Worm (Caenorhabditis elegans): ENCODE data around the gene Y46D2A.2.
A peak's percentile ranks its signal among the peaks of the same experiment; 100 is the strongest.
"Not testable (repeated sequence)": the region's sequence is repeated elsewhere in the genome, so short reads cannot be mapped to it uniquely, and the experiment has no call there.

The Y46D2A.2 gene

DNA sequence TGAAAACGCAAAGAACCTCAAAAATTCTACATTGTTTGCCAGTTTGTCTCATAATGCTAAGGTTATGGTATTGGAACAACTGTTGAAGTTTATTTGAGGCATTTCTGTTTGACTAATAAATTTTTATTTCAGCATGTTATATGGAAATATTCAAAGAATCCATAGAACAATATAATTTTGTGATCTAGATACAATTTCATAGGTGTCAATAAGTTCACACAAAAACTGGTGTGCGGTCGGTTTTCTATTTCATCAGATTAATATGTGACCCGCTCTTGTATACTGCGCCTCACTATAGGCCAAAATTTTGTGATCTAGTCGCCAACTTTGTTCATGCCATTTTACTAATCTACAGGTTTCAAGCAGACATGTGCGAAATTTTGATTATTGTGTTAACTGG lies 23.6 kb downstream of the Y46D2A.2 start, which contains the start of gene btb-22:
TSS of gene btb-22 (plus strand) at position 301 of the 400 bp plus-strand sequence.
- TF ChIP-seq lin-35 (GFP tag; optimal IDR thresholded peaks at IDR 0.05) (no peak), efl-1 (optimal IDR thresholded peaks at IDR 0.05) (no peak), efl-1 (GFP tag; optimal IDR thresholded peaks at IDR 0.05 in 1 of 2) (peak in 1 of 2 experiments; percentile 66)

DNA sequence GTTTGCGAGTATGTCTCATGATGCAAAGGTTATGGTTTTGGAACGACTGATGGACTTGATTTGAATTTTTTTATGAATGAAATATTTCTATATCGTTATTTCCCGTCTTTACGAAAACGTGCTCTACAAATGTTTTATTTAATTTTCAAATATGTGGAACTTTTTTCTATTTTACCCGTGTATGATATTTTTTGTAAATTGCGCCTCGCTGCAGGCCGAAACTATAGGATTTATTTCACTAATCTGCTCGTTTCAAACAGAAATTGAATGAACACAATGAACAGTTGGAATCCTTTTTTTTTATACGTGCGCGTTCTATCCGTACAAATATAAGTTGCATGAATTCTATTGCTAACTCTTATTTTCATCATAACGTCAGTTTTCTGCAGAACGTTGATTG lies 25.2 kb downstream of the Y46D2A.2 start, which contains the start of gene btb-18:
TSS of gene btb-18 (plus strand) at position 301 of the 400 bp plus-strand sequence.
- no peak for TF ChIP-seq lir-3 (tag; optimal IDR thresholded peaks at IDR 0.05; ENCODE audit: poor library complexity)
- TF ChIP-seq vab-15 (tag; optimal IDR thresholded peaks at IDR 0.05), result no peak
- TF ChIP-seq nhr-47 (tag; optimal IDR thresholded peaks at IDR 0.05), result no peak
- TF ChIP-seq C04F5.9 (tag; optimal IDR thresholded peaks at IDR 0.05), result no peak
- no peak for TF ChIP-seq nhr-237 (tag; optimal IDR thresholded peaks at IDR 0.05)

ce11 chrII:3296644-3297043 lies 26.4 kb downstream of the Y46D2A.2 start, which contains the start of gene btb-16:
btb-16 (plus strand) TSS chrII:3296883.
- TF ChIP-seq vab-15 (tag; optimal IDR thresholded peaks at IDR 0.05) (no peak), lin-35 (GFP tag; optimal IDR thresholded peaks at IDR 0.05) (peak in 1 of 2 experiments; percentile 22), fkh-8 (tag; optimal IDR thresholded peaks at IDR 0.05) (no peak), elt-2 (tag; optimal IDR thresholded peaks at IDR 0.05) (peak; percentile 70), nhr-20 (tag; optimal IDR thresholded peaks at IDR 0.05) (no peak), ceh-8 (GFP tag; optimal IDR thresholded peaks at IDR 0.05) (no peak), pax-3 (tag; optimal IDR thresholded peaks at IDR 0.05) (no peak), irx-1 (tag; optimal IDR thresholded peaks at IDR 0.05) (no peak), efl-1 (optimal IDR thresholded peaks at IDR 0.05) (no peak), efl-1 (GFP tag; optimal IDR thresholded peaks at IDR 0.05 in 1 of 2) (peak in 1 of 2 experiments; percentile 77)

DNA sequence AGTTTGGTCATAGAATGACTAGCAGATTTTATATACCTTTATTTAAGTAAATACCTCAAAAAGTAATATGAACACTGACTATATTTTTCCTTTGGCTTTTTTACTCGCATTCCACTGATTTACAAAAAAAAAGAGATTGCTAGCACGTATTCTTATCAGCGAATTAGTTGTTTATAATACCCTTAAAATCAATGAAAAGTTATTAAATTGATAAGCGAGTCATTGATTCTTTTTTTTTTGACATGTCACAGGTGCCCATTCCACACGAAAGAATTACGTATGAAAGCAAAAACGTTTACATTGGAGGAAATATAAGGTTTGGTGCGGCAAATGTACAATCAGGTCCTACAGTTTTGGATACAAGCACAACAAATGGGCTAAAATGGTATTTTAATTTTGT lies 27.9 kb downstream of the Y46D2A.2 start, which contains the start of gene btb-17:
TSS of gene btb-17 (plus strand) at position 213 of the 400 bp plus-strand sequence.
- no peak for TF ChIP-seq vab-15 (tag; optimal IDR thresholded peaks at IDR 0.05)
- TF ChIP-seq lin-35 (GFP tag; optimal IDR thresholded peaks at IDR 0.05), result peak in 1 of 2 experiments; percentile 27
- TF ChIP-seq nhr-85 (tag), result no peak
- no peak for TF ChIP-seq egl-13 (tag; optimal IDR thresholded peaks at IDR 0.05)
- TF ChIP-seq nhr-76 (tag; optimal IDR thresholded peaks at IDR 0.05), result no peak
- peak; percentile 73 for TF ChIP-seq elt-2 (tag; optimal IDR thresholded peaks at IDR 0.05)
- TF ChIP-seq F16B12.6 (tag; optimal IDR thresholded peaks at IDR 0.05), result no peak
- TF ChIP-seq C34B4.2 (tag; optimal IDR thresholded peaks at IDR 0.05), result no peak

ce11 chrII:3290544-3290943 lies 32.5 kb downstream of the Y46D2A.2 start, which contains the start of gene F39E9.14:
F39E9.14 (minus strand) TSS chrII:3290644.
- TF ChIP-seq ceh-8 (GFP tag; optimal IDR thresholded peaks at IDR 0.05); ceh-88 (GFP tag; IDR thresholded peaks at IDR 0.05); aha-1 (tag; optimal IDR thresholded peaks at IDR 0.05): not testable (repeated sequence)

ce11 chrII:3287073-3287472 lies 36.0 kb downstream of the Y46D2A.2 start, which contains the start of gene sri-63:
sri-63 (plus strand) TSS chrII:3287373.
- TF ChIP-seq ets-5 (GFP tag; IDR thresholded peaks at IDR 0.05) (no peak), unc-98 (GFP tag; IDR thresholded peaks at IDR 0.05) (no peak), isw-1 (GFP tag; IDR thresholded peaks at IDR 0.05) (no peak), dpl-1 (GFP tag; optimal IDR thresholded peaks at IDR 0.05) (no peak), xbp-1 (tag; optimal IDR thresholded peaks at IDR 0.05) (no peak), lin-35 (GFP tag; optimal IDR thresholded peaks at IDR 0.05) (no peak), jun-1 (tag; optimal IDR thresholded peaks at IDR 0.05) (no peak), elt-2 (tag; optimal IDR thresholded peaks at IDR 0.05) (no peak)

ce11 chrII:3284558-3284957 lies 38.5 kb downstream of the Y46D2A.2 start, which contains the start of gene scl-15:
scl-15 (minus strand) TSS chrII:3284658.
- TF ChIP-seq ets-5 (GFP tag; IDR thresholded peaks at IDR 0.05) (no peak), isw-1 (GFP tag; IDR thresholded peaks at IDR 0.05) (no peak), nhr-28 (tag; optimal IDR thresholded peaks at IDR 0.05) (no peak), swsn-7 (tag; optimal IDR thresholded peaks at IDR 0.05) (no peak), jun-1 (tag; optimal IDR thresholded peaks at IDR 0.05) (no peak), lir-3 (tag; optimal IDR thresholded peaks at IDR 0.05; ENCODE audit: poor library complexity) (no peak), lin-14 (GFP tag; optimal IDR thresholded peaks at IDR 0.05) (no peak), ceh-82 (tag; optimal IDR thresholded peaks at IDR 0.05) (no peak), nhr-85 (tag) (no peak), unc-30 (tag; optimal IDR thresholded peaks at IDR 0.05) (no peak), pqm-1 (tag; optimal IDR thresholded peaks at IDR 0.05) (no peak), nhr-77 (tag; optimal IDR thresholded peaks at IDR 0.05) (no peak), sup-37 (GFP tag; optimal IDR thresholded peaks at IDR 0.05) (no peak), nhr-20 (tag; optimal IDR thresholded peaks at IDR 0.05) (no peak), pax-3 (tag; optimal IDR thresholded peaks at IDR 0.05) (no peak), xbp-1 (tag; optimal IDR thresholded peaks at IDR 0.05) (no peak), nhr-237 (tag; optimal IDR thresholded peaks at IDR 0.05) (no peak)
